Fruit fly (Drosophila melanogaster) whole organism, prepupa: ENCODE results near the gene ATPsyngamma.

Source experiments
- CG10631 ChIP-seq: fragments of 200-800 bp; sonication (Bioruptor generic); optimal IDR thresholded peaks from 2 replicates; lab custom pipeline; 2016; ENCODE audit warnings: missing biosample characterization, missing genetic modification characterization
- CG11902 ChIP-seq: fragments of 200-800 bp; sonication (Bioruptor generic); optimal IDR thresholded peaks from 3 replicates; lab custom pipeline; 2016; ENCODE audit warnings: missing biosample characterization, missing genetic modification characterization
- CG15336 ChIP-seq: fragments of 200-800 bp; sonication (Bioruptor generic); IDR thresholded peaks from 2 replicates; pipeline ENCODE4 v1.3.6; 2022; ENCODE audit warnings: missing biosample characterization, missing genetic modification characterization
- CG4318 ChIP-seq: fragments of 200-800 bp; sonication (Bioruptor generic); optimal IDR thresholded peaks from 3 replicates; lab custom pipeline; 2017; ENCODE audit warnings: missing biosample characterization, mild to moderate bottlenecking, missing genetic modification characterization
- Hr4 ChIP-seq: fragments of 200-800 bp; sonication (Bioruptor generic); optimal IDR thresholded peaks from 3 replicates; lab custom pipeline; 2016; ENCODE audit warnings: missing biosample characterization, missing genetic modification characterization
- salr ChIP-seq, 2 experiments: fragments of 200-800 bp; sonication (Bioruptor generic); optimal IDR thresholded peaks; 3 replicates each; lab custom pipeline; 2016 to 2018; ENCODE audit warnings: missing biosample characterization in 2 of 2, missing genetic modification characterization in 2 of 2, mild to moderate bottlenecking in 1 of 2

dm6 chr3R:29707258-29707657 is 41.7 kb downstream of the ATPsyngamma start:
- TF ChIP-seq Hr4 (GFP tag; lab: Kevin White, UChicago): no peak
- no peak for TF ChIP-seq CG10631 (GFP tag; lab: Kevin White, UChicago)
- TF ChIP-seq CG11902 (GFP tag; lab: Kevin White, UChicago): no peak
- no peak for TF ChIP-seq CG4318
- no peak for TF ChIP-seq salr (GFP tag; optimal IDR thresholded peaks at IDR 0.05; lab: Kevin White, UChicago)
- no peak for TF ChIP-seq CG15336 (GFP tag; lab: Robert Waterston, UW)
